Worm (Caenorhabditis elegans) whole organism, L4 larva: ENCODE data around the gene nhr-121.

Experiments used
- T20F7.1 ChIP-seq: fragments of 200-800 bp; sonication (Bioruptor generic); optimal IDR thresholded peaks from 2 replicates; lab custom pipeline; 2018; ENCODE audit warnings: mild to moderate bottlenecking, missing genetic modification characterization, missing compliant biosample characterization
- T26A8.4 ChIP-seq: fragments of 200-800 bp; sonication (Bioruptor generic); IDR thresholded peaks from 2 replicates; pipeline ENCODE4 v1.3.6; 2022; ENCODE audit warnings: missing genetic modification characterization, missing compliant biosample characterization
- Y48G9A.11 ChIP-seq: fragments of 200-800 bp; sonication (Bioruptor generic); IDR thresholded peaks from 2 replicates; pipeline ENCODE4 v1.3.6; 2022; ENCODE audit warnings: missing genetic modification reagents, missing genetic modification characterization, missing compliant biosample characterization
- ZK337.2 ChIP-seq: fragments of 200-800 bp; sonication (Bioruptor generic); IDR thresholded peaks from 2 replicates; pipeline ENCODE4 v1.3.6; 2022; ENCODE audit warnings: missing genetic modification reagents, missing genetic modification characterization, missing compliant biosample characterization
- aha-1 ChIP-seq: fragments of 150-350 bp; peaks from one replicate; lab custom pipeline; 2014; ENCODE audit warnings: missing biosample characterization, missing genetic modification characterization
- ama-1 ChIP-seq: fragments of 150-350 bp; optimal IDR thresholded peaks from 2 replicates; lab custom pipeline; 2014; ENCODE audit warnings: inconsistent platforms, mixed read lengths
- arid-1 ChIP-seq: fragments of 200-800 bp; sonication (Bioruptor generic); conservative IDR thresholded peaks from 2 replicates; pipeline ENCODE4 v1.3.6; 2022; ENCODE audit warnings: missing genetic modification reagents, missing genetic modification characterization, missing compliant biosample characterization
- ceh-20 ChIP-seq: fragments of 200-800 bp; sonication (Bioruptor generic); IDR thresholded peaks from 2 replicates; pipeline ENCODE4 v1.3.6; 2022; ENCODE audit warnings: missing genetic modification reagents, missing genetic modification characterization, missing compliant biosample characterization
- daf-12 ChIP-seq: fragments of 150-350 bp; optimal IDR thresholded peaks from 2 replicates; lab custom pipeline; 2014; ENCODE audit warnings: missing biosample characterization, missing genetic modification reagents, missing genetic modification characterization
- daf-16 ChIP-seq, 3 experiments: sonication (generic microtip); optimal IDR thresholded peaks; 2 replicates each; lab custom pipeline; 2016 to 2017; ENCODE audit warnings: missing genetic modification characterization in 3 of 3, missing genetic modification reagents in 3 of 3, mild to moderate bottlenecking in 2 of 3, missing compliant biosample characterization in 2 of 3, missing biosample characterization in 1 of 3, moderate library complexity in 1 of 3
- daf-19 ChIP-seq: fragments of 200-800 bp; sonication (Bioruptor generic); conservative IDR thresholded peaks from 2 replicates; pipeline ENCODE4 v1.3.6; 2022; ENCODE audit warnings: missing genetic modification characterization, missing compliant biosample characterization
- dmd-6 ChIP-seq: fragments of 200-800 bp; sonication (Bioruptor generic); IDR thresholded peaks from 2 replicates; pipeline ENCODE4 v1.3.6; 2022; ENCODE audit warnings: missing genetic modification reagents, missing genetic modification characterization, missing compliant biosample characterization
- dpl-1 ChIP-seq: fragments of 150-350 bp; optimal IDR thresholded peaks from 2 replicates; lab custom pipeline; 2014; ENCODE audit warnings: missing biosample characterization, missing genetic modification reagents, missing genetic modification characterization
- dve-1 ChIP-seq: sonication (generic microtip); optimal IDR thresholded peaks from 2 replicates; lab custom pipeline; 2017; ENCODE audit warnings: antibody characterized with exemption, mild to moderate bottlenecking, missing genetic modification characterization, missing compliant biosample characterization; ENCODE audit not compliant: insufficient read depth
- egl-43 ChIP-seq: fragments of 200-800 bp; sonication (Bioruptor generic); IDR thresholded peaks from 2 replicates; pipeline ENCODE4 v1.3.6; 2022; ENCODE audit warnings: missing genetic modification reagents, missing genetic modification characterization, missing compliant biosample characterization
- hif-1 ChIP-seq, 2 experiments: sonication (generic microtip); optimal IDR thresholded peaks; 2 replicates each; lab custom pipeline; 2016 to 2017; ENCODE audit warnings: missing compliant biosample characterization in 2 of 2, missing genetic modification characterization in 2 of 2, missing genetic modification reagents in 2 of 2, missing genotype in 2 of 2, mild to moderate bottlenecking in 1 of 2
- hlh-11 ChIP-seq: fragments of 200-800 bp; sonication (Bioruptor generic); optimal IDR thresholded peaks from 2 replicates; lab custom pipeline; 2018; ENCODE audit warnings: mild to moderate bottlenecking, missing genetic modification characterization, missing compliant biosample characterization
- hlh-30 ChIP-seq: sonication (generic microtip); optimal IDR thresholded peaks from 2 replicates; lab custom pipeline; 2017; ENCODE audit warnings: antibody characterized with exemption, mild to moderate bottlenecking, missing genetic modification characterization, missing compliant biosample characterization; ENCODE audit not compliant: insufficient read depth
- hmg-1.1 ChIP-seq: fragments of 200-800 bp; sonication (Bioruptor generic); IDR thresholded peaks from 2 replicates; pipeline ENCODE4 v1.3.6; 2022; ENCODE audit warnings: missing genetic modification reagents, missing genetic modification characterization, missing compliant biosample characterization
- jun-1 ChIP-seq: fragments of 150-350 bp; optimal IDR thresholded peaks from 2 replicates; lab custom pipeline; 2014; ENCODE audit warnings: missing biosample characterization, missing genetic modification reagents, missing genetic modification characterization
- lim-7 ChIP-seq: fragments of 200-800 bp; sonication (Bioruptor generic); IDR thresholded peaks from 2 replicates; pipeline ENCODE4 v1.3.6; 2022; ENCODE audit warnings: missing genetic modification characterization, missing compliant biosample characterization
- lin-13 ChIP-seq: fragments of 150-350 bp; optimal IDR thresholded peaks from 2 replicates; lab custom pipeline; 2014; ENCODE audit warnings: missing biosample characterization, missing genetic modification reagents, missing genetic modification characterization
- lin-38 ChIP-seq: fragments of 200-800 bp; sonication (Bioruptor generic); IDR thresholded peaks from 2 replicates; pipeline ENCODE4 v1.3.6; 2022; ENCODE audit warnings: missing genetic modification reagents, missing genetic modification characterization, missing compliant biosample characterization
- lsy-2 ChIP-seq, 2 experiments: fragments of 150-350 bp in 1 of 2; sonication (generic microtip) in 1 of 2; optimal IDR thresholded peaks; 2 replicates each; lab custom pipeline; 2014 to 2017; ENCODE audit warnings: missing biosample characterization in 2 of 2, missing genetic modification characterization in 2 of 2
- madf-9 ChIP-seq: fragments of 200-800 bp; sonication (Bioruptor generic); conservative IDR thresholded peaks from 2 replicates; pipeline ENCODE4 v1.3.6; 2022; ENCODE audit warnings: missing genetic modification reagents, missing genetic modification characterization, missing compliant biosample characterization
- mdl-1 ChIP-seq, 2 experiments: fragments of 150-350 bp in 1 of 2; sonication (generic microtip) in 1 of 2; optimal IDR thresholded peaks; 2 replicates each; lab custom pipeline; 2014 to 2017; ENCODE audit warnings: missing biosample characterization in 2 of 2, missing genetic modification characterization in 2 of 2
- mep-1 ChIP-seq: fragments of 150-350 bp; sonication (generic microtip); optimal IDR thresholded peaks from 3 replicates; lab custom pipeline; 2014; ENCODE audit warnings: missing biosample characterization, missing genetic modification characterization
- mes-2 ChIP-seq: sonication (generic microtip); optimal IDR thresholded peaks from 2 replicates; lab custom pipeline; 2016; ENCODE audit warnings: missing genotype, mild to moderate bottlenecking, missing genetic modification characterization, missing compliant biosample characterization; ENCODE audit not compliant: poor library complexity, severe bottlenecking
- mxl-3 ChIP-seq: fragments of 200-800 bp; sonication (Bioruptor generic); optimal IDR thresholded peaks from 2 replicates; lab custom pipeline; 2018; ENCODE audit warnings: mild to moderate bottlenecking, missing genetic modification characterization, missing compliant biosample characterization
- nhr-28 ChIP-seq: fragments of 150-350 bp; optimal IDR thresholded peaks from 2 replicates; lab custom pipeline; 2014; ENCODE audit warnings: missing biosample characterization, missing genetic modification characterization
- nhr-41 ChIP-seq: fragments of 200-800 bp; sonication (Bioruptor generic); IDR thresholded peaks from 2 replicates; pipeline ENCODE4 v1.3.6; 2022; ENCODE audit warnings: missing genetic modification reagents, missing genetic modification characterization, missing compliant biosample characterization
- nhr-6 ChIP-seq: fragments of 150-350 bp; optimal IDR thresholded peaks from 2 replicates; lab custom pipeline; 2014; ENCODE audit warnings: missing biosample characterization, missing genetic modification characterization
- nhr-77 ChIP-seq: fragments of 150-350 bp; optimal IDR thresholded peaks from 2 replicates; lab custom pipeline; 2014; ENCODE audit warnings: missing biosample characterization, missing genetic modification characterization
- pha-4 ChIP-seq, 2 experiments: fragments of 150-350 bp in 1 of 2; fragments of 200-800 bp in 1 of 2; sonication (Bioruptor generic) in 1 of 2; IDR thresholded peaks in 1 of 2; optimal IDR thresholded peaks in 1 of 2; 2 replicates each; pipeline versions ENCODE4 v1.3.6 to Lab custom; 2014 to 2022; ENCODE audit warnings: missing genetic modification characterization in 2 of 2, missing genetic modification reagents in 2 of 2, missing biosample characterization in 1 of 2, missing compliant biosample characterization in 1 of 2
- php-3 ChIP-seq: fragments of 200-800 bp; sonication (Bioruptor generic); IDR thresholded peaks from 2 replicates; pipeline ENCODE4 v1.3.6; 2022; ENCODE audit warnings: missing genetic modification reagents, missing genetic modification characterization, missing compliant biosample characterization
- saeg-2 ChIP-seq: fragments of 200-800 bp; sonication (Bioruptor generic); IDR thresholded peaks from 2 replicates; pipeline ENCODE4 v1.3.6; 2022; ENCODE audit warnings: missing genetic modification reagents, missing genetic modification characterization, missing compliant biosample characterization
- set-16 ChIP-seq: fragments of 200-800 bp; sonication (Bioruptor generic); IDR thresholded peaks from 2 replicates; pipeline ENCODE4 v1.3.6; 2022; ENCODE audit warnings: missing genetic modification reagents, missing genetic modification characterization, missing compliant biosample characterization
- snpc-1.2 ChIP-seq: fragments of 200-800 bp; sonication (Bioruptor generic); IDR thresholded peaks from 2 replicates; pipeline ENCODE4 v1.3.6; 2022; ENCODE audit warnings: missing genetic modification reagents, missing genetic modification characterization, missing compliant biosample characterization
- unc-39 ChIP-seq: sonication (generic microtip); optimal IDR thresholded peaks from 2 replicates; lab custom pipeline; 2017; ENCODE audit warnings: missing biosample characterization, missing genetic modification characterization
- zfp-3 ChIP-seq: fragments of 200-800 bp; sonication (Bioruptor generic); conservative IDR thresholded peaks from 2 replicates; pipeline ENCODE4 v1.3.6; 2022; ENCODE audit warnings: missing genetic modification reagents, missing genetic modification characterization, missing compliant biosample characterization

nhr-121 gene

ce11 chrIII:2471855-2472254 is 17.2 kb upstream of the nhr-121 start:
- TF ChIP-seq mep-1 (peak; percentile 85), hlh-11 (tag; lab: Kevin White, UChicago) (peak; percentile 77), nhr-77 (no peak), mxl-3 (GFP tag; lab: Kevin White, UChicago) (peak; percentile 87), unc-39 (tag; lab: Kevin White, UChicago) (no peak), daf-12 (tag; lab: Kevin White, UChicago) (no peak), set-16 (GFP tag; lab: Robert Waterston, UW) (peak; percentile 38; the same call in 1 of the 2 replicates), mes-2 (tag; lab: Kevin White, UChicago) (peak; percentile 65), pha-4 (GFP tag; IDR thresholded peaks at IDR 0.05; lab: Robert Waterston, UW) (no peak; the same call in 1 of the 2 replicates), pha-4 (tag; optimal IDR thresholded peaks at IDR 0.05; lab: Kevin White, UChicago) (peak; percentile 72), hlh-30 (tag; lab: Kevin White, UChicago) (peak; percentile 83), dpl-1 (GFP tag; lab: Kevin White, UChicago) (peak; percentile 57), dve-1 (tag; lab: Kevin White, UChicago) (peak; percentile 53), hmg-1.1 (GFP tag; lab: Robert Waterston, UW) (peak; percentile 72), daf-19 (GFP tag; lab: Robert Waterston, UW) (no peak), daf-16 (GFP tag; optimal IDR thresholded peaks at IDR 0.05; lab: Kevin White, UChicago) (no peak), daf-16 (tag; optimal IDR thresholded peaks at IDR 0.05; lab: Kevin White, UChicago) (peak; percentile 47), ceh-20 (GFP tag; lab: Robert Waterston, UW) (0 out of 2 replicates have a peak, but pooled peaks have one; percentile 37), arid-1 (GFP tag; lab: Robert Waterston, UW) (0 out of 2 replicates have a peak, but pooled peaks have one; percentile 23), lim-7 (GFP tag; lab: Robert Waterston, UW) (0 out of 2 replicates have a peak, but pooled peaks have one; percentile 12), egl-43 (GFP tag; lab: Robert Waterston, UW) (peak; percentile 48; the same call in 1 of the 2 replicates), Y48G9A.11 (GFP tag; lab: Robert Waterston, UW) (no peak), mdl-1 (tag; optimal IDR thresholded peaks at IDR 0.05; lab: Kevin White, UChicago) (peak; percentile 33 to 92), snpc-1.2 (GFP tag; lab: Robert Waterston, UW) (no peak), jun-1 (tag; lab: Kevin White, UChicago) (no peak), aha-1 (peak; percentile 26), ama-1 (no peak), zfp-3 (no peak), lin-13 (GFP tag; lab: Kevin White, UChicago) (peak; percentile 54), nhr-28 (tag; lab: Kevin White, UChicago) (peak; percentile 70), nhr-6 (tag; lab: Kevin White, UChicago) (peak; percentile 39), php-3 (no peak), ZK337.2 (GFP tag; lab: Robert Waterston, UW) (peak; percentile 40; the same call in 1 of the 2 replicates), lsy-2 (tag; optimal IDR thresholded peaks at IDR 0.05; lab: Kevin White, UChicago) (peak in 1 of 2 experiments; percentile 73), T20F7.1 (GFP tag; lab: Kevin White, UChicago) (no peak), saeg-2 (GFP tag; lab: Robert Waterston, UW) (no peak), T26A8.4 (GFP tag; lab: Robert Waterston, UW) (0 out of 2 replicates have a peak, but pooled peaks have one; percentile 32), hif-1 (tag; optimal IDR thresholded peaks at IDR 0.05; lab: Kevin White, UChicago) (peak in 1 of 2 experiments; percentile 80), madf-9 (no peak), lin-38 (GFP tag; lab: Robert Waterston, UW) (peak; percentile 61), dmd-6 (peak; percentile 37), nhr-41 (GFP tag; lab: Robert Waterston, UW) (no peak)
